Fruit fly (Drosophila melanogaster) whole organism, embryonic: ENCODE data around the gene CG6254.

ENCODE experiments used
- ATbp ChIP-seq: fragments of 200-800 bp; sonication (Bioruptor generic); optimal IDR thresholded peaks from 2 replicates; lab custom pipeline; 2017; ENCODE audit warnings: missing biosample characterization, mild to moderate bottlenecking, missing genetic modification characterization, missing genetic modification reagents
- Antp ChIP-seq: fragments of 200-800 bp; sonication (Bioruptor generic); optimal IDR thresholded peaks from 3 replicates; lab custom pipeline; 2016; ENCODE audit warnings: missing biosample characterization, missing genetic modification characterization
- CG11398 ChIP-seq: fragments of 200-800 bp; sonication (Bioruptor generic); optimal IDR thresholded peaks from 2 replicates; lab custom pipeline; 2016; ENCODE audit warnings: missing biosample characterization, missing genetic modification characterization
- CG12219 ChIP-seq: fragments of 200-800 bp; sonication (Bioruptor generic); optimal IDR thresholded peaks from 3 replicates; lab custom pipeline; 2018; ENCODE audit warnings: missing biosample characterization, mild to moderate bottlenecking, missing genetic modification characterization
- CG12942 ChIP-seq: fragments of 200-800 bp; sonication (Bioruptor generic); optimal IDR thresholded peaks from 3 replicates; lab custom pipeline; 2016; ENCODE audit warnings: missing biosample characterization, missing genetic modification characterization
- CG14050 ChIP-seq: fragments of 200-800 bp; sonication (Bioruptor generic); IDR thresholded peaks from 3 replicates; pipeline ENCODE4 v1.3.6; 2022; ENCODE audit warnings: missing biosample characterization, missing genetic modification characterization
- CG14965 ChIP-seq: fragments of 200-800 bp; sonication (Bioruptor generic); optimal IDR thresholded peaks from 2 replicates; lab custom pipeline; 2016; ENCODE audit warnings: missing biosample characterization, missing genetic modification characterization, borderline replicate concordance
- CG17328 ChIP-seq: fragments of 200-800 bp; sonication (Bioruptor generic); IDR thresholded peaks from 2 replicates; pipeline ENCODE4 v1.3.6; 2022; ENCODE audit warnings: missing biosample characterization, missing genetic modification characterization
- CG32767 ChIP-seq: fragments of 200-800 bp; sonication (Bioruptor generic); IDR thresholded peaks from 2 replicates; pipeline ENCODE4 v1.3.6; 2022; ENCODE audit warnings: missing biosample characterization, missing genetic modification characterization
- CG3281 ChIP-seq: fragments of 200-800 bp; sonication (Bioruptor generic); optimal IDR thresholded peaks from 3 replicates; lab custom pipeline; 2017; ENCODE audit warnings: missing biosample characterization, mild to moderate bottlenecking, missing genetic modification characterization
- CG33557 ChIP-seq: fragments of 200-800 bp; sonication (Bioruptor generic); optimal IDR thresholded peaks from 2 replicates; lab custom pipeline; 2019; ENCODE audit warnings: missing biosample characterization, mild to moderate bottlenecking, missing genetic modification characterization, moderate library complexity
- CG4360 ChIP-seq: fragments of 200-800 bp; sonication (Bioruptor generic); IDR thresholded peaks from 2 replicates; pipeline ENCODE4 v1.3.6; 2022; ENCODE audit warnings: missing biosample characterization, missing genetic modification characterization
- CG8924 ChIP-seq: fragments of 200-800 bp; optimal IDR thresholded peaks from 3 replicates; lab custom pipeline; 2019; ENCODE audit warnings: missing biosample characterization, mild to moderate bottlenecking, missing genetic modification characterization, moderate library complexity
- CG8944 ChIP-seq: fragments of 200-800 bp; sonication (Bioruptor generic); optimal IDR thresholded peaks from 3 replicates; lab custom pipeline; 2016; ENCODE audit warnings: missing biosample characterization, missing genetic modification characterization
- D ChIP-seq, 2 experiments: fragments of 200-800 bp in 1 of 2; fragments of >200 bp in 1 of 2; sonication (Bioruptor generic) in 1 of 2; optimal IDR thresholded peaks; 2 replicates in 1 of 2; 3 replicates in 1 of 2; lab custom pipeline; 2017; ENCODE audit warnings: mild to moderate bottlenecking in 1 of 2, missing biosample characterization in 1 of 2, missing genetic modification characterization in 1 of 2, missing genetic modification reagents in 1 of 2
- Dll ChIP-seq: fragments of 200-800 bp; sonication (Bioruptor generic); IDR thresholded peaks from 4 replicates; pipeline ENCODE4 v1.3.6; 2022; ENCODE audit warnings: missing biosample characterization, missing genetic modification characterization; ENCODE audit not compliant: partially characterized antibody
- Eip74EF ChIP-seq, 2 experiments: fragments of 200-800 bp in 1 of 2; fragments of >200 bp in 1 of 2; sonication (Bioruptor generic) in 1 of 2; optimal IDR thresholded peaks; 2 replicates each; lab custom pipeline; 2017 to 2019; ENCODE audit warnings: missing biosample characterization in 2 of 2, missing genetic modification characterization in 2 of 2, mild to moderate bottlenecking in 1 of 2, moderate library complexity in 1 of 2
- HmgD ChIP-seq: fragments of 200-800 bp; sonication (Bioruptor generic); optimal IDR thresholded peaks from 3 replicates; lab custom pipeline; 2016; ENCODE audit warnings: missing biosample characterization, missing genetic modification characterization
- HmgZ ChIP-seq: fragments of 200-800 bp; sonication (Bioruptor generic); optimal IDR thresholded peaks from 2 replicates; lab custom pipeline; 2018; ENCODE audit warnings: missing biosample characterization, mild to moderate bottlenecking, missing genetic modification characterization
- MESR4 ChIP-seq: fragments of 200-800 bp; sonication (Bioruptor generic); optimal IDR thresholded peaks from 2 replicates; lab custom pipeline; 2018; ENCODE audit warnings: missing biosample characterization, mild to moderate bottlenecking, missing genetic modification characterization, moderate library complexity
- Mad ChIP-seq: fragments of 200-800 bp; sonication (Bioruptor generic); optimal IDR thresholded peaks from 2 replicates; lab custom pipeline; 2016; ENCODE audit warnings: missing biosample characterization, missing genetic modification characterization
- Nf-YB ChIP-seq: fragments of 200-800 bp; sonication (Bioruptor generic); optimal IDR thresholded peaks from 3 replicates; lab custom pipeline; 2019; ENCODE audit warnings: missing biosample characterization, mild to moderate bottlenecking, missing genetic modification characterization, moderate library complexity
- Sin3A ChIP-seq: fragments of >200 bp; optimal IDR thresholded peaks from 2 replicates; lab custom pipeline; 2018
- Sry-δ ChIP-seq: fragments of 200-800 bp; sonication (Bioruptor generic); optimal IDR thresholded peaks from 2 replicates; lab custom pipeline; 2016; ENCODE audit warnings: missing biosample characterization, missing genetic modification characterization
- Ssrp ChIP-seq: fragments of 200-800 bp; sonication (Bioruptor generic); optimal IDR thresholded peaks from 2 replicates; lab custom pipeline; 2018; ENCODE audit warnings: missing biosample characterization, mild to moderate bottlenecking, missing genetic modification characterization, moderate library complexity
- Xbp1 ChIP-seq: fragments of 200-800 bp; sonication (Bioruptor generic); optimal IDR thresholded peaks from 3 replicates; lab custom pipeline; 2016; ENCODE audit warnings: missing biosample characterization, mild to moderate bottlenecking, missing genetic modification characterization
- YL-1 ChIP-seq: fragments of 200-800 bp; sonication (Bioruptor generic); optimal IDR thresholded peaks from 3 replicates; lab custom pipeline; 2017; ENCODE audit warnings: missing biosample characterization, mild to moderate bottlenecking, missing genetic modification characterization
- amos ChIP-seq: fragments of 200-800 bp; sonication (Bioruptor generic); IDR thresholded peaks from 2 replicates; pipeline ENCODE4 v1.3.6; 2022; ENCODE audit warnings: missing biosample characterization, missing genetic modification characterization; ENCODE audit not compliant: partially characterized antibody
- ash1 ChIP-seq: fragments of 200-800 bp; sonication (Bioruptor generic); optimal IDR thresholded peaks from 2 replicates; lab custom pipeline; 2018; ENCODE audit warnings: missing biosample characterization, mild to moderate bottlenecking, missing genetic modification characterization
- danr ChIP-seq: fragments of 200-800 bp; sonication (Bioruptor generic); IDR thresholded peaks from 2 replicates; pipeline ENCODE4 v1.3.6; 2022; ENCODE audit warnings: missing biosample characterization, missing genetic modification characterization
- fd64A ChIP-seq: fragments of 200-800 bp; sonication (Bioruptor generic); optimal IDR thresholded peaks from 3 replicates; lab custom pipeline; 2018; ENCODE audit warnings: missing biosample characterization, mild to moderate bottlenecking, missing genetic modification characterization
- gem ChIP-seq: fragments of 200-800 bp; sonication (Bioruptor generic); optimal IDR thresholded peaks from 2 replicates; lab custom pipeline; 2019; ENCODE audit warnings: missing biosample characterization, mild to moderate bottlenecking, missing genetic modification characterization, moderate library complexity
- inv ChIP-seq: fragments of 200-800 bp; sonication (Bioruptor generic); IDR thresholded peaks from 2 replicates; pipeline ENCODE4 v1.3.6; 2022; ENCODE audit warnings: missing biosample characterization, missing genetic modification characterization; ENCODE audit not compliant: partially characterized antibody
- jigr1 ChIP-seq: fragments of 200-800 bp; sonication (Bioruptor generic); IDR thresholded peaks from 3 replicates; pipeline ENCODE4 v1.3.6; 2022; ENCODE audit warnings: missing biosample characterization, missing genetic modification characterization
- lab ChIP-seq: fragments of 200-800 bp; sonication (Bioruptor generic); optimal IDR thresholded peaks from 3 replicates; lab custom pipeline; 2017; ENCODE audit warnings: missing biosample characterization, missing genetic modification characterization, mild to moderate bottlenecking, moderate library complexity, missing genetic modification reagents
- lbe ChIP-seq: fragments of 200-800 bp; sonication (Bioruptor generic); optimal IDR thresholded peaks from 2 replicates; lab custom pipeline; 2016; ENCODE audit warnings: missing biosample characterization, mild to moderate bottlenecking, missing genetic modification characterization
- luna ChIP-seq: fragments of 200-800 bp; sonication (Bioruptor generic); optimal IDR thresholded peaks from 2 replicates; lab custom pipeline; 2016; ENCODE audit warnings: missing biosample characterization, missing genetic modification characterization
- maf-S ChIP-seq: fragments of 200-800 bp; sonication (Bioruptor generic); optimal IDR thresholded peaks from 2 replicates; lab custom pipeline; 2016; ENCODE audit warnings: missing biosample characterization, missing genetic modification characterization
- nom ChIP-seq: fragments of 200-800 bp; sonication (Bioruptor generic); optimal IDR thresholded peaks from 2 replicates; lab custom pipeline; 2017; ENCODE audit warnings: missing biosample characterization, missing genetic modification characterization, mild to moderate bottlenecking, moderate library complexity, missing genetic modification reagents
- pnt ChIP-seq: fragments of 200-800 bp; sonication (Bioruptor generic); optimal IDR thresholded peaks from 3 replicates; lab custom pipeline; 2016; ENCODE audit warnings: missing biosample characterization, missing genetic modification characterization
- prd ChIP-seq, 3 experiments: fragments of >200 bp in 2 of 3; fragments of 200-800 bp in 1 of 3; sonication (Bioruptor generic) in 1 of 3; optimal IDR thresholded peaks in 2 of 3; IDR thresholded peaks in 1 of 3; 2 replicates in 2 of 3; 3 replicates in 1 of 3; pipeline versions ENCODE4 v1.3.6 to Lab custom; 2017 to 2022; ENCODE audit warnings: missing biosample characterization in 1 of 3, missing genetic modification characterization in 1 of 3
- run ChIP-seq: fragments of 200-800 bp; sonication (Bioruptor generic); optimal IDR thresholded peaks from 3 replicates; lab custom pipeline; 2018; ENCODE audit warnings: missing biosample characterization, mild to moderate bottlenecking, missing genetic modification characterization
- scrt ChIP-seq: fragments of 200-800 bp; sonication (Bioruptor generic); optimal IDR thresholded peaks from 2 replicates; lab custom pipeline; 2018; ENCODE audit warnings: missing biosample characterization, mild to moderate bottlenecking, missing genetic modification characterization, moderate library complexity
- sug ChIP-seq: fragments of 200-800 bp; optimal IDR thresholded peaks from 2 replicates; lab custom pipeline; 2019; ENCODE audit warnings: missing biosample characterization, mild to moderate bottlenecking, missing genetic modification characterization, moderate library complexity
- tup ChIP-seq: fragments of 200-800 bp; sonication (Bioruptor generic); optimal IDR thresholded peaks from 2 replicates; lab custom pipeline; 2016; ENCODE audit warnings: missing biosample characterization, mild to moderate bottlenecking, missing genetic modification characterization, moderate library complexity
- vfl ChIP-seq: fragments of 200-800 bp; sonication (Bioruptor generic); optimal IDR thresholded peaks from 2 replicates; lab custom pipeline; 2016; ENCODE audit warnings: missing biosample characterization, missing genetic modification characterization
- vvl ChIP-seq: fragments of 200-800 bp; sonication (Bioruptor generic); IDR thresholded peaks from 2 replicates; pipeline ENCODE4 v1.3.6; 2022; ENCODE audit warnings: missing biosample characterization, missing genetic modification characterization
- zfh1 ChIP-seq: fragments of 200-800 bp; sonication (Bioruptor generic); IDR thresholded peaks from 3 replicates; pipeline ENCODE4 v1.3.6; 2022; ENCODE audit warnings: missing biosample characterization, missing genetic modification characterization

Gene CG6254

DNA sequence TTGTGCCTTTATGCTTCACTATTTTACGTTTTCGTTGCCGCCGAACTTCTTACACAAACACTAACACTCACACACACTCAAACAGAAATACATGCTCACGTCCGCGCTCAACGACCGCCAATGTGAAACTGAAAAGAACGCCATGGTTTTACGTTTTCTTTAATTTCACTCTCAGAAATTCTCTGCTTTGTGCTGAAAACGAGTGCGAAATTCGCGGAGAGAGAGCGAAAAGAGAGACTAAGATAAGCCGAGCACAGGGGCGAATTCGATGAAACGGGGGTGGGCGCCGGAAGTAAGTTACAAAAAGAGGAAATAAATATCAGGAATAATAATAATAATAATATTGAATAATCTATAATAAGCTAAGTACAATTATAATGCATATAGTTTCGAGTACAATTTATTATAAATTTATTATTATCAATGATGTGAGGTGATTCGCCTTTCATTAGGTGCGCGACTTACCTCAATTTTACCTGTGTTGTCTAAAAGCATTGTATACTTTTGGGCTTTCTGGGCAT, 9.3 kb upstream of the CG6254 start, which contains the start of gene Best1 (continued):
- peak; percentile 0 for TF ChIP-seq ash1
- peak; percentile 87 for TF ChIP-seq lbe (GFP tag; lab: Kevin White, UChicago)
- TF ChIP-seq Ssrp = peak; percentile 88
- TF ChIP-seq Eip74EF (GFP tag; optimal IDR thresholded peaks at IDR 0.05; lab: Kevin White, UChicago) = peak in 1 of 2 experiments; percentile 98
- TF ChIP-seq CG14965 = no peak
- peak; percentile 96 for TF ChIP-seq lab (GFP tag; lab: Kevin White, UChicago)
- TF ChIP-seq amos (GFP tag; lab: Robert Waterston, UW) = peak; percentile 84
- peak; percentile 85 for TF ChIP-seq Mad
- peak; percentile 81 for TF ChIP-seq run (tag; lab: Kevin White, UChicago)
- TF ChIP-seq Dll (GFP tag; lab: Robert Waterston, UW) = peak; percentile 55; the same call in 2 of the 4 replicates
- peak; percentile 12 for TF ChIP-seq Sry-δ
- peak; percentile 61 for TF ChIP-seq pnt
- TF ChIP-seq Antp (GFP tag; lab: Kevin White, UChicago) = peak; percentile 74
- peak; percentile 76 for TF ChIP-seq vfl (GFP tag; lab: Kevin White, UChicago)
- TF ChIP-seq CG12219 (GFP tag; lab: Kevin White, UChicago) = peak; percentile 82
- TF ChIP-seq zfh1 = peak; percentile 94
- peak; percentile 64 for TF ChIP-seq CG12942 (GFP tag; lab: Kevin White, UChicago)
- peak; percentile 92 for TF ChIP-seq CG17328 (GFP tag; lab: Robert Waterston, UW)
- TF ChIP-seq CG8924 (tag; lab: Kevin White, UChicago) = peak; percentile 93
- TF ChIP-seq CG32767 (GFP tag; lab: Robert Waterston, UW) = peak; percentile 84
- peak; percentile 38 for TF ChIP-seq CG11398 (GFP tag; lab: Kevin White, UChicago)
- TF ChIP-seq Sin3A (lab: Kevin White, UChicago) = no peak
- TF ChIP-seq maf-S (GFP tag; lab: Kevin White, UChicago) = peak; percentile 19
- TF ChIP-seq fd64A (GFP tag; lab: Kevin White, UChicago) = peak; percentile 59
- peak; percentile 96 for TF ChIP-seq gem
- peak; percentile 96 for TF ChIP-seq HmgZ (tag; lab: Kevin White, UChicago)
- TF ChIP-seq vvl = peak; percentile 96
- peak; percentile 85 for TF ChIP-seq CG14050 (GFP tag; lab: Robert Waterston, UW)
- peak; percentile 92 for TF ChIP-seq ATbp (GFP tag; lab: Kevin White, UChicago)
- no peak for TF ChIP-seq D (optimal IDR thresholded peaks at IDR 0.05; lab: Kevin White, UChicago)
- TF ChIP-seq D (GFP tag; optimal IDR thresholded peaks at IDR 0.05; lab: Kevin White, UChicago) = peak; percentile 83
- peak; percentile 45; the same call in 1 of the 3 replicates for TF ChIP-seq jigr1 (GFP tag; lab: Robert Waterston, UW)
- peak; percentile 92 for TF ChIP-seq Xbp1
- TF ChIP-seq CG8944 (GFP tag; lab: Kevin White, UChicago) = peak; percentile 65
- TF ChIP-seq YL-1 (GFP tag; lab: Kevin White, UChicago) = peak; percentile 56
- peak; percentile 92 for TF ChIP-seq CG3281
- TF ChIP-seq MESR4 (GFP tag; lab: Kevin White, UChicago) = peak; percentile 29
- peak; percentile 52 for TF ChIP-seq CG4360 (GFP tag; lab: Robert Waterston, UW)
- TF ChIP-seq HmgD (GFP tag; lab: Kevin White, UChicago) = peak; percentile 51
- peak; percentile 86 for TF ChIP-seq nom (GFP tag; lab: Kevin White, UChicago)
- TF ChIP-seq tup = peak; percentile 71
- peak; percentile 75 for TF ChIP-seq Nf-YB (GFP tag; lab: Kevin White, UChicago)
- TF ChIP-seq inv (GFP tag; lab: Robert Waterston, UW) = peak; percentile 72
- TF ChIP-seq scrt (GFP tag; lab: Kevin White, UChicago) = peak; percentile 87
- no peak for TF ChIP-seq prd (optimal IDR thresholded peaks at IDR 0.05; lab: Kevin White, UChicago)
- peak; percentile 95 for TF ChIP-seq prd (GFP tag; IDR thresholded peaks at IDR 0.05; lab: Robert Waterston, UW)
- peak; percentile 33 for TF ChIP-seq luna (GFP tag; lab: Kevin White, UChicago)
- peak; percentile 84 for TF ChIP-seq CG33557
- peak; percentile 89 for TF ChIP-seq sug
- peak; percentile 68; the same call in 1 of the 2 replicates for TF ChIP-seq danr (GFP tag; lab: Robert Waterston, UW)
